Worm (Caenorhabditis elegans) whole organism, young adult: ENCODE data around the gene W03F8.4.

ENCODE experiments used
- Y53G8AR.9 ChIP-seq: fragments of 200-800 bp; sonication (Bioruptor generic); conservative IDR thresholded peaks from 2 replicates; pipeline ENCODE4 v1.3.6; 2022; ENCODE audit warnings: missing genetic modification reagents, missing genetic modification characterization, missing compliant biosample characterization
- ccch-3 ChIP-seq: fragments of 200-800 bp; sonication (Bioruptor generic); optimal IDR thresholded peaks from 2 replicates; lab custom pipeline; 2018; ENCODE audit warnings: mild to moderate bottlenecking, missing genetic modification characterization, missing compliant biosample characterization
- unc-62 ChIP-seq: fragments of 150-350 bp; optimal IDR thresholded peaks from 2 replicates; lab custom pipeline; 2014; ENCODE audit warnings: missing biosample characterization, missing genetic modification reagents, missing genetic modification characterization

ce11 chrIV:5209390-5209789 is 25.5 kb downstream of the W03F8.4 start, which contains the start of the genes Y59E9AL.36 and nbet-1:
- TF ChIP-seq Y53G8AR.9 (GFP tag; lab: Robert Waterston, UW) = no peak
- no peak for TF ChIP-seq unc-62
- TF ChIP-seq ccch-3 = no peak
